Worm (Caenorhabditis elegans) whole organism, midembryonic: ENCODE data around the gene F09G8.10.

ENCODE experiments used
- flt-1 ChIP-seq: fragments of 200-800 bp; sonication (Bioruptor generic); IDR thresholded peaks from 2 replicates; pipeline ENCODE4 v1.3.6; 2022; ENCODE audit warnings: missing genetic modification characterization, missing compliant biosample characterization
- klf-2 ChIP-seq: fragments of 200-800 bp; sonication (Bioruptor generic); conservative IDR thresholded peaks from 2 replicates; pipeline ENCODE4 v1.3.6; 2022; ENCODE audit warnings: missing genetic modification reagents, missing genetic modification characterization, missing compliant biosample characterization
- ztf-29 ChIP-seq: fragments of 200-800 bp; sonication (Bioruptor generic); IDR thresholded peaks from 2 replicates; pipeline ENCODE4 v1.3.6; 2022; ENCODE audit warnings: missing genetic modification reagents, missing genetic modification characterization, missing compliant biosample characterization

- TF ChIP-seq klf-2 (GFP tag; lab: Robert Waterston, UW) (no peak), ztf-29 (no peak), flt-1 (no peak)
These were observed 7.6 kb upstream of the F09G8.10 start for ce11 chrIII:8279567-8279966.
